Worm (Caenorhabditis elegans) whole organism, young adult: ENCODE measurements around the gene nhr-103.

Source experiments
- B0019.2 ChIP-seq: fragments of 200-800 bp; sonication (Bioruptor generic); conservative IDR thresholded peaks from 2 replicates; pipeline ENCODE4 v1.3.6; 2022; ENCODE audit warnings: missing genetic modification reagents, missing genetic modification characterization, missing compliant biosample characterization
- B0035.1 ChIP-seq: sonication (generic microtip); optimal IDR thresholded peaks from 2 replicates; lab custom pipeline; 2016; ENCODE audit warnings: missing genetic modification characterization, mild to moderate bottlenecking, missing compliant biosample characterization, missing genotype, missing genetic modification reagents
- B0336.3 ChIP-seq: fragments of 200-800 bp; sonication (Bioruptor generic); IDR thresholded peaks from 2 replicates; pipeline ENCODE4 v1.3.6; 2022; ENCODE audit warnings: missing genetic modification characterization, missing compliant biosample characterization
- F22D6.2 ChIP-seq: sonication (generic microtip); optimal IDR thresholded peaks from 2 replicates; lab custom pipeline; 2016; ENCODE audit warnings: mild to moderate bottlenecking, missing genetic modification characterization, missing compliant biosample characterization
- F23B12.7 ChIP-seq: sonication (generic microtip); optimal IDR thresholded peaks from 2 replicates; lab custom pipeline; 2017; ENCODE audit warnings: missing genetic modification characterization, mild to moderate bottlenecking, missing compliant biosample characterization, antibody characterized with exemption, moderate library complexity; ENCODE audit not compliant: insufficient read depth
- F33H1.4 ChIP-seq: fragments of 200-800 bp; sonication (Bioruptor generic); IDR thresholded peaks from 2 replicates; pipeline ENCODE4 v1.3.6; 2022; ENCODE audit warnings: missing genetic modification reagents, missing genetic modification characterization, missing compliant biosample characterization
- F37B4.10 ChIP-seq: fragments of 200-800 bp; sonication (Bioruptor generic); IDR thresholded peaks from 2 replicates; pipeline ENCODE4 v1.3.6; 2022; ENCODE audit warnings: missing genetic modification characterization, missing compliant biosample characterization
- F55B11.4 ChIP-seq: sonication (generic microtip); optimal IDR thresholded peaks from 2 replicates; lab custom pipeline; 2016; ENCODE audit warnings: missing compliant biosample characterization, missing genetic modification characterization, borderline replicate concordance; ENCODE audit not compliant: insufficient read depth
- T26A5.8 ChIP-seq: sonication (generic microtip); optimal IDR thresholded peaks from 2 replicates; lab custom pipeline; 2016; ENCODE audit warnings: missing genetic modification characterization, missing compliant biosample characterization
- Y56A3A.18 ChIP-seq: fragments of 200-800 bp; sonication (Bioruptor generic); IDR thresholded peaks from 2 replicates; pipeline ENCODE4 v1.3.6; 2022; ENCODE audit warnings: missing genetic modification reagents, missing genetic modification characterization, missing compliant biosample characterization
- Y95B8A.8 ChIP-seq: fragments of 200-800 bp; sonication (Bioruptor generic); IDR thresholded peaks from 2 replicates; pipeline ENCODE4 v1.3.6; 2022; ENCODE audit warnings: missing genetic modification reagents, missing genetic modification characterization, missing compliant biosample characterization
- aptf-2 ChIP-seq: fragments of 200-800 bp; sonication (Bioruptor generic); conservative IDR thresholded peaks from 2 replicates; pipeline ENCODE4 v1.3.6; 2022; ENCODE audit warnings: missing genetic modification reagents, missing genetic modification characterization, missing compliant biosample characterization
- aptf-3 ChIP-seq: fragments of 200-800 bp; sonication (Bioruptor generic); IDR thresholded peaks from 2 replicates; pipeline ENCODE4 v1.3.6; 2022; ENCODE audit warnings: missing genetic modification characterization, missing compliant biosample characterization
- atf-7 ChIP-seq: sonication (generic microtip); optimal IDR thresholded peaks from 2 replicates; lab custom pipeline; 2017; ENCODE audit warnings: mild to moderate bottlenecking, missing genetic modification characterization, missing compliant biosample characterization
- attf-5 ChIP-seq: fragments of 200-800 bp; sonication (Bioruptor generic); optimal IDR thresholded peaks from 2 replicates; lab custom pipeline; 2018; ENCODE audit warnings: mild to moderate bottlenecking, missing genetic modification characterization, missing compliant biosample characterization
- bed-1 ChIP-seq: fragments of 200-800 bp; sonication (Bioruptor generic); IDR thresholded peaks from 2 replicates; pipeline ENCODE4 v1.3.6; 2022; ENCODE audit warnings: missing genetic modification reagents, missing genetic modification characterization, missing compliant biosample characterization
- cebp-1 ChIP-seq, 2 experiments: fragments of 200-800 bp in 1 of 2; sonication (Bioruptor generic) in 1 of 2; sonication (generic microtip) in 1 of 2; IDR thresholded peaks in 1 of 2; optimal IDR thresholded peaks in 1 of 2; 2 replicates each; pipeline versions ENCODE4 v1.3.6 to Lab custom; 2017 to 2022; ENCODE audit warnings: missing compliant biosample characterization in 2 of 2, missing genetic modification characterization in 2 of 2, mild to moderate bottlenecking in 1 of 2, missing genetic modification reagents in 1 of 2, moderate library complexity in 1 of 2
- ceh-100 ChIP-seq: fragments of 200-800 bp; sonication (Bioruptor generic); IDR thresholded peaks from 2 replicates; pipeline ENCODE4 v1.3.6; 2022; ENCODE audit warnings: missing genetic modification reagents, missing genetic modification characterization, missing compliant biosample characterization
- ceh-27 ChIP-seq: fragments of 200-800 bp; sonication (Bioruptor generic); optimal IDR thresholded peaks from 2 replicates; lab custom pipeline; 2018; ENCODE audit warnings: mild to moderate bottlenecking, missing genetic modification characterization, moderate library complexity, missing compliant biosample characterization
- ceh-40 ChIP-seq: fragments of 200-800 bp; sonication (Bioruptor generic); IDR thresholded peaks from 2 replicates; pipeline ENCODE4 v1.3.6; 2022; ENCODE audit warnings: missing genetic modification characterization, missing compliant biosample characterization
- ceh-58 ChIP-seq: fragments of 200-800 bp; sonication (Bioruptor generic); IDR thresholded peaks from 2 replicates; pipeline ENCODE4 v1.3.6; 2022; ENCODE audit warnings: missing genetic modification characterization, missing compliant biosample characterization
- ceh-79 ChIP-seq: sonication (generic microtip); optimal IDR thresholded peaks from 2 replicates; lab custom pipeline; 2017; ENCODE audit warnings: mild to moderate bottlenecking, missing genetic modification characterization, missing compliant biosample characterization
- die-1 ChIP-seq: sonication (generic microtip); optimal IDR thresholded peaks from 2 replicates; lab custom pipeline; 2016; ENCODE audit warnings: missing genotype, mild to moderate bottlenecking, missing genetic modification characterization, missing compliant biosample characterization
- dpff-1 ChIP-seq: sonication (generic microtip); optimal IDR thresholded peaks from 2 replicates; lab custom pipeline; 2017; ENCODE audit warnings: mild to moderate bottlenecking, missing genetic modification characterization, missing compliant biosample characterization
- efl-1 ChIP-seq: fragments of 150-350 bp; optimal IDR thresholded peaks from 2 replicates; lab custom pipeline; 2014; ENCODE audit warnings: missing biosample characterization, missing genetic modification reagents, missing genetic modification characterization
- egl-18 ChIP-seq: fragments of 200-800 bp; sonication (Bioruptor generic); IDR thresholded peaks from 2 replicates; pipeline ENCODE4 v1.3.6; 2022; ENCODE audit warnings: missing genetic modification reagents, missing genetic modification characterization, missing compliant biosample characterization
- ekl-4 ChIP-seq: fragments of 200-800 bp; sonication (Bioruptor generic); IDR thresholded peaks from 2 replicates; pipeline ENCODE4 v1.3.6; 2022; ENCODE audit warnings: missing genetic modification reagents, missing genetic modification characterization, missing compliant biosample characterization
- hlh-26 ChIP-seq: fragments of 200-800 bp; sonication (Bioruptor generic); conservative IDR thresholded peaks from 2 replicates; pipeline ENCODE4 v1.3.6; 2022; ENCODE audit warnings: missing genetic modification reagents, missing genetic modification characterization, missing compliant biosample characterization
- hmg-1.2 ChIP-seq: fragments of 200-800 bp; sonication (Bioruptor generic); IDR thresholded peaks from 2 replicates; pipeline ENCODE4 v1.3.6; 2022; ENCODE audit warnings: missing genetic modification reagents, missing genetic modification characterization, missing compliant biosample characterization
- hrde-1 ChIP-seq: sonication (generic microtip); optimal IDR thresholded peaks from 2 replicates; lab custom pipeline; 2016; ENCODE audit warnings: missing genetic modification characterization, mild to moderate bottlenecking, missing compliant biosample characterization, moderate library complexity, missing genotype, missing genetic modification reagents, borderline replicate concordance
- lin-40 ChIP-seq: sonication (generic microtip); optimal IDR thresholded peaks from 2 replicates; lab custom pipeline; 2016; ENCODE audit warnings: missing genetic modification characterization, mild to moderate bottlenecking, missing compliant biosample characterization, missing genotype, missing genetic modification reagents
- mes-4 ChIP-seq: sonication (generic microtip); optimal IDR thresholded peaks from 2 replicates; lab custom pipeline; 2016; ENCODE audit warnings: missing genotype, missing genetic modification characterization, missing compliant biosample characterization
- mxl-1 ChIP-seq: sonication (generic microtip); optimal IDR thresholded peaks from 2 replicates; lab custom pipeline; 2016; ENCODE audit warnings: missing genetic modification characterization, missing compliant biosample characterization
- nhr-80 ChIP-seq: sonication (generic microtip); optimal IDR thresholded peaks from 2 replicates; lab custom pipeline; 2016; ENCODE audit warnings: missing genetic modification characterization, missing compliant biosample characterization
- pbrm-1 ChIP-seq: fragments of 200-800 bp; sonication (Bioruptor generic); IDR thresholded peaks from 2 replicates; pipeline ENCODE4 v1.3.6; 2022; ENCODE audit warnings: missing genetic modification reagents, missing genetic modification characterization, missing compliant biosample characterization
- rpc-1 ChIP-seq, 2 experiments: fragments of 150-350 bp in 1 of 2; sonication (generic microtip) in 1 of 2; optimal IDR thresholded peaks; 2 replicates each; lab custom pipeline; 2014 to 2018; ENCODE audit warnings: missing biosample characterization in 1 of 2, missing genetic modification characterization in 1 of 2, missing genetic modification reagents in 1 of 2, missing genotype in 1 of 2
- sdz-38 ChIP-seq: sonication (generic microtip); optimal IDR thresholded peaks from 2 replicates; lab custom pipeline; 2016; ENCODE audit warnings: missing genotype, missing genetic modification characterization, missing compliant biosample characterization
- snpc-4 ChIP-seq, 5 experiments: fragments of 150-350 bp in 1 of 5; sonication (generic microtip) in 4 of 5; optimal IDR thresholded peaks; 2 replicates each; lab custom pipeline; 2014 to 2018; ENCODE audit warnings: missing genetic modification characterization in 5 of 5, missing biosample characterization in 3 of 5, antibody characterized with exemption in 2 of 5, mild to moderate bottlenecking in 2 of 5, missing compliant biosample characterization in 2 of 5, missing genotype in 2 of 5, moderate library complexity in 2 of 5, missing genetic modification reagents in 1 of 5
- unc-130 ChIP-seq: sonication (generic microtip); optimal IDR thresholded peaks from 2 replicates; lab custom pipeline; 2016; ENCODE audit warnings: missing genetic modification reagents, missing genetic modification characterization, missing compliant biosample characterization
- ztf-18 ChIP-seq: sonication (generic microtip); optimal IDR thresholded peaks from 2 replicates; lab custom pipeline; 2016; ENCODE audit warnings: missing genotype, mild to moderate bottlenecking, missing genetic modification characterization, missing compliant biosample characterization
- ztf-3 ChIP-seq: fragments of 200-800 bp; sonication (Bioruptor generic); optimal IDR thresholded peaks from 2 replicates; lab custom pipeline; 2018; ENCODE audit warnings: mild to moderate bottlenecking, missing genetic modification characterization, missing compliant biosample characterization

nhr-103 gene

ce11 chrV:2221764-2222163 lies 3.5 kb upstream of the nhr-103 start, which contains the start of gene nhr-128:
Gene nhr-128, plus strand, starts transcription at chrV:2222064.
- TF ChIP-seq mxl-1 (tag; lab: Kevin White, UChicago) (no peak), rpc-1 (optimal IDR thresholded peaks at IDR 0.05; lab: Kevin White, UChicago) (no peak), rpc-1 (tag; optimal IDR thresholded peaks at IDR 0.05; lab: Kevin White, UChicago) (no peak), ceh-58 (GFP tag; lab: Robert Waterston, UW) (no peak), die-1 (tag; lab: Kevin White, UChicago) (no peak)

ce11 chrV:2226903-2227302 lies 1.7 kb downstream of the nhr-103 start, which contains the start of gene nhr-18:
Gene nhr-18, plus strand, starts transcription at chrV:2227203.
- no peak for TF ChIP-seq dpff-1 (tag; lab: Kevin White, UChicago)
- no peak for TF ChIP-seq lin-40 (tag; lab: Kevin White, UChicago)
- no peak for TF ChIP-seq bed-1
- TF ChIP-seq aptf-2 = no peak
- TF ChIP-seq Y56A3A.18 (GFP tag; lab: Robert Waterston, UW) = no peak
- TF ChIP-seq, all 124 proteins: peak for 0

- TF ChIP-seq F55B11.4 (tag; lab: Kevin White, UChicago) (no peak), F33H1.4 (GFP tag; lab: Robert Waterston, UW) (no peak), atf-7 (tag; lab: Kevin White, UChicago) (no peak), snpc-4 (GFP tag; optimal IDR thresholded peaks at IDR 0.05; lab: Kevin White, UChicago) (no peak), snpc-4 (tag; optimal IDR thresholded peaks at IDR 0.05; lab: Kevin White, UChicago) (no peak), ceh-27 (GFP tag; lab: Kevin White, UChicago) (no peak), efl-1 (GFP tag; lab: Kevin White, UChicago) (no peak), bed-1 (no peak), ceh-100 (GFP tag; lab: Robert Waterston, UW) (no peak), aptf-3 (GFP tag; lab: Robert Waterston, UW) (no peak), ceh-79 (tag; lab: Kevin White, UChicago) (no peak), F37B4.10 (GFP tag; lab: Robert Waterston, UW) (no peak), B0019.2 (GFP tag; lab: Robert Waterston, UW) (no peak), die-1 (tag; lab: Kevin White, UChicago) (no peak), unc-130 (no peak), B0336.3 (GFP tag; lab: Robert Waterston, UW) (no peak), ztf-18 (tag; lab: Kevin White, UChicago) (no peak), B0035.1 (tag; lab: Kevin White, UChicago) (no peak), hrde-1 (tag; lab: Kevin White, UChicago) (no peak)
- TF ChIP-seq, all 124 proteins: peak for 0
These were observed 3.6 kb downstream of the nhr-103 start, which contains the start of gene nhr-126 for ce11 chrV:2228781-2229180. Gene nhr-126, plus strand, starts transcription at chrV:2229081.

- TF ChIP-seq ekl-4 (GFP tag; lab: Robert Waterston, UW) = no peak
- TF ChIP-seq cebp-1 (GFP tag; IDR thresholded peaks at IDR 0.05; lab: Robert Waterston, UW) = no peak
- peak; percentile 25 for TF ChIP-seq cebp-1 (tag; optimal IDR thresholded peaks at IDR 0.05; lab: Kevin White, UChicago)
- TF ChIP-seq nhr-80 (tag; lab: Kevin White, UChicago) = peak; percentile 4
- TF ChIP-seq F37B4.10 (GFP tag; lab: Robert Waterston, UW) = no peak
- TF ChIP-seq hmg-1.2 = peak; percentile 52; the same call in 1 of the 2 replicates
- TF ChIP-seq attf-5 (GFP tag; lab: Kevin White, UChicago) = peak; percentile 34
These were observed 5.7 kb downstream of the nhr-103 start, which contains the start of gene nhr-134 for ce11 chrV:2230912-2231311. Gene nhr-134, plus strand, starts transcription at chrV:2231223.

DNA sequence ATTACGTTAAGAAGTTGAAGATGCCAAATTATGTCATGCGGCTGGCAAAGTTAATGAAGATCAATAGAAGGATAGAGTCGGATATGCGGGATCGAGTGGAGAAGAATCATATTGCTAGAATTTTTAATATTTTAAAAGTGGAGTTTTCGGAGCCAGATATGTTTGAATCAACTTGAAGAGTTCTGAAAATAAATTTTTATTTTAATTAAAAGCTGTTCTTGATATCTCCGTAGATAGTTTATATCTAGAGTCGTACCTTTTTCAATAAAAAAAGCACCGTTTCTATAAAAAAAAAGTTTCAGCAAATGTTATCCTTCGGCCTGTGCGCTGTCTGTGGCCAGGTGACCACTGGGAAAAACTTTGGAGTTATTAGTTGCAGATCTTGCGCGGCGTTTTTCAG lies 7.9 kb downstream of the nhr-103 start, which contains the start of gene nhr-96:
TSS of gene nhr-96 (plus strand) at position 301 of the 400 bp plus-strand sequence.
- TF ChIP-seq ceh-58 (GFP tag; lab: Robert Waterston, UW) (no peak), ceh-40 (GFP tag; lab: Robert Waterston, UW) (no peak), F22D6.2 (tag; lab: Kevin White, UChicago) (no peak), ceh-100 (GFP tag; lab: Robert Waterston, UW) (no peak), hlh-26 (no peak), pbrm-1 (GFP tag; lab: Robert Waterston, UW) (no peak), T26A5.8 (no peak), mes-4 (tag; lab: Kevin White, UChicago) (no peak), F23B12.7 (tag; lab: Kevin White, UChicago) (no peak), mxl-1 (tag; lab: Kevin White, UChicago) (no peak), ztf-3 (no peak), sdz-38 (tag; lab: Kevin White, UChicago) (no peak), Y95B8A.8 (GFP tag; lab: Robert Waterston, UW) (no peak), egl-18 (GFP tag; lab: Robert Waterston, UW) (no peak)
